Fruit fly (Drosophila melanogaster): ENCODE data around the gene Brd.

Brd gene

DNA sequence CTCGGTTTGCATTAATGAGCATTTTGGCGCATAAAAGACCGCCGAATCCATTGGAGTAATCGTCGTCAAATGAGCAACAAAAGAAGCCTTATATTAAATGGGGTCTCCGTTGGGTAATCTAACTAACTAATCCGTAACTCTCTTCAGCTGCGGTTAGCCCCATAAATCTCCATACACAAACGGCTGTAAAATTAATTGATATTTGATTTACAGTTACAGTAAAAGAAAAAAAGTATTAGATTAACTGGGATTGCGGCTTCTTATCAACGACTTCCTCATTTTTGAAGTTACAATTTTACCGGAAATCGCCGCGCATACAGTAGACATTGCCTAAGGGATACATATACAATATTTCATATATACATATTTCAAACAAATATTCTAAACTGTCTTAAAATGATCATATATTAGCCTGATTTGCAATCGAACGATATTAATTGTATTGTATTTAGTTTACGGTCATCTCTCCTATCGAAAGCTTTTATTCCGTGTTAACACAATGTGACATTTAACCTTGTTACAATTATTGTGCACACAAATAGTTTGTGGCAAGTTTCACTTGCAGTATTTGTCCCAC is 14.0 kb downstream of the Brd start:
- no peak for TF ChIP-seq CG7045 (GFP tag; optimal IDR thresholded peaks at IDR 0.05)
- no peak for TF ChIP-seq CG7101 (tag; optimal IDR thresholded peaks at IDR 0.05)
- TF ChIP-seq cic (GFP tag; optimal IDR thresholded peaks at IDR 0.05): no peak
- TF ChIP-seq kay (GFP tag; ENCODE audit: borderline replicate concordance): peak; percentile 37

DNA sequence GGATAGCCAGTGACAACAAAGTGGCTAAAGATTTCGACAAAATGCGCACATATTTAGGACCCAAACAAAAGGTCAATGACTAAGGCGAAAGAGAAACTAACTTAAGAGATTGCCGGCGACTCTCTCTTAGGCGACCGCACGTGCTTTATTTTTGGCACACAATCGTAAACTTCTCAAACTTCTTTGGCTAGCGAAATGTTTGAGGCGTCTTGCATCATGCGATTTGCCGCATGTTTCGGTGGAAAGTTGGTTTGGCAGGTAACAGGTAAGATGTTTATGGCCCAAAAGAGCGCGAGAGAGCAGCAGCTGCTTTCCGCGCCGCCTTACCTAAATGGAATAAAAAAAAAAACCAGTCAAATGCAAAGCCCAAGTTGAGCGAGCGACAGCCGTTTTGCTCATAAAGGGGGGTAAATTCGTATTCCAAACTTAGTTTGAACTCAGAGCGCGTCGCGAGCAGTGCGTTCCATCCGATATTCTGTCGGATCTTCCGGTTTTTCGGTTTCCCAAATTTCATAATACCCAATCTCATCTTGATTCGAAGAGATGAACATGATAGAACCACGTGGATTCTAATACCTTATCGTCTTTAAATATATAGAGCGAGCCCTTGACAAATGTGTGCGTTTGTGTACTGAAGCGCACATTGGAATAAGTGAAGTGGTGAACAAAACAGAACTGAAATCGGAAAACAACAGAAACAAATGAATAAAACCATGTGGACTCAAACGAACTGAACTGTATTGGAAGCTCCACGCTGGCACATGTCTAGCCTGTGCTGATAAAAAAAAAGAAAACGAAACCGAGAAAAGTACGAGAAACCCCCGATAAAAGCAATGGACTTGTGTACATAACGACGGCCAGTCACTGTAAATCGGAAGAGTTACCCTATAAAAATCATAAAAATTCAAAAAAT is 14.8 kb downstream of the Brd start:
- TF ChIP-seq cic (GFP tag; optimal IDR thresholded peaks at IDR 0.05): peak; percentile 12
- TF ChIP-seq pad (GFP tag; optimal IDR thresholded peaks at IDR 0.05): no peak
- TF ChIP-seq CG12768 (GFP tag; optimal IDR thresholded peaks at IDR 0.05): peak; percentile 23
- peak; percentile 58 for TF ChIP-seq Mnt (GFP tag; optimal IDR thresholded peaks at IDR 0.05)
- no peak for TF ChIP-seq tj (GFP tag; optimal IDR thresholded peaks at IDR 0.05)

DNA sequence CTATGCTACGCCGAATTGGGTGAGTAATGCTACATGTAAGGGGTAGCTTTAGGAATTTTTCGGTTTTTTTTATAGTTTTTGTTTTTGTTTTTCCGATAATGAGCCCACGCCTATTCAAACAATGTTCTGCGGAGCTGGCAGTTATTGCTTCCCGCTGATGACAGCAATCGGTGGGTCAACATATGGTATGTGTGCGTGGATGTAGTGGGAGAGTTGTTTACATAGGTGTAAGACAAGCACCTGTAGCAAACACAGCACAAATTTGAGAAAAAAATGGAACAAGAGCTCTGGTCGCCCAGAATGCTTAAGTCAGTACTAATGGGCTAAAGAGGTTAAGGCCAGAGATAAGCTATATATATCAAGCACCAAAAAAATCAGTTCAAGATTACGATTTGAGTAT is 15.8 kb downstream of the Brd start:
- TF ChIP-seq tj (GFP tag; optimal IDR thresholded peaks at IDR 0.05) (peak; percentile 64), Crg-1 (GFP tag; optimal IDR thresholded peaks at IDR 0.05) (no peak)

DNA sequence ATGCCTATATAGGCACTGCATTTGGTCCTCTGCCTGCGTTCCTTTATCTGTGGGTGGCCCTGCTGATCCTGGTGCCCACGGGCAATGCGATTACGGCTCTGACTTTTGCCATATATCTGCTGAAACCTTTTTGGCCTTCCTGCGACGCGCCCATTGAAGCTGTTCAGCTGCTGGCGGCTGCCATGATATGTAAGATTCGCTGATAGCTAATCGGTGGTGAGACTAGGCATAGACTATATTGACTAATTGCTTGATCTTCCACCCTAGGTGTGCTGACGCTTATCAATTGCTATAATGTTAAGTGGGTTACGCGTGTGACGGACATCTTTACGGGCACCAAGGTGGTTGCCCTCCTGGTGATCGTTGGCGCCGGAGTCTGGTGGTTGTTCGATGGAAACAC is 17.4 kb downstream of the Brd start:
- TF ChIP-seq CG11617 (GFP tag; optimal IDR thresholded peaks at IDR 0.05) (no peak), bab1 (GFP tag; optimal IDR thresholded peaks at IDR 0.05) (no peak), tj (GFP tag; optimal IDR thresholded peaks at IDR 0.05) (no peak), CG5204 (GFP tag; optimal IDR thresholded peaks at IDR 0.05) (no peak), CG7101 (tag; optimal IDR thresholded peaks at IDR 0.05) (no peak), pad (GFP tag; optimal IDR thresholded peaks at IDR 0.05) (no peak), Clk (GFP tag; optimal IDR thresholded peaks at IDR 0.05) (no peak), CG33017 (tag; optimal IDR thresholded peaks at IDR 0.05) (no peak), cnc (optimal IDR thresholded peaks at IDR 0.05) (no peak), CG1620 (GFP tag; optimal IDR thresholded peaks at IDR 0.05) (no peak)

DNA sequence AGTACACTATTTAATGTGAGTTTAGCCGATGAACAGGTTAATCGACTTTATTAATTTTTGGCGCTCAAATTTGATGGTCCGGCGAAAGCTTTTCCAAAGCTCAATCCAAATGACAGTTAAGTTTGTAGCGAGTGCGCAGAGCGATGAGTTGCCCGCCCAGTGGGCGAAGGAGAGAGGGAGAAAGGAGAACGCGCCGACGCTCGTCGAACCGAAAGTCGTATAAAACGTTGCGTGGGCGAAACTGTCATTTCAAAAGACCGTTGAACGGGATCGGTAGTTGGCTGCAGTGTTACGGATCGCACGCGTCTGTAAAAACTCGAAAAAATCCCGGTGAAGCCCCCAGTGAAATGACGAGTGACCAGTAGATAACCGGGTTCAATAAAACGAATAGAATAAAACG is 19.6 kb downstream of the Brd start, which contains the start of gene Zip71B:
Zip71B (plus strand) TSS at position 265 of the 400 bp plus-strand sequence.
- TF ChIP-seq Hr96 (GFP tag; optimal IDR thresholded peaks at IDR 0.05): no peak
- TF ChIP-seq CG1620 (GFP tag; optimal IDR thresholded peaks at IDR 0.05): no peak
- no peak for TF ChIP-seq Clk (GFP tag; optimal IDR thresholded peaks at IDR 0.05)
- peak; percentile 23 for TF ChIP-seq Mnt (GFP tag; optimal IDR thresholded peaks at IDR 0.05)
- no peak for TF ChIP-seq cic (GFP tag; optimal IDR thresholded peaks at IDR 0.05)
- TF ChIP-seq kay (GFP tag; ENCODE audit: borderline replicate concordance): peak; percentile 76
- TF ChIP-seq CG7101 (tag; optimal IDR thresholded peaks at IDR 0.05): no peak
- TF ChIP-seq CG12768 (GFP tag; optimal IDR thresholded peaks at IDR 0.05): no peak
- no peak for TF ChIP-seq Crg-1 (GFP tag; optimal IDR thresholded peaks at IDR 0.05)

DNA sequence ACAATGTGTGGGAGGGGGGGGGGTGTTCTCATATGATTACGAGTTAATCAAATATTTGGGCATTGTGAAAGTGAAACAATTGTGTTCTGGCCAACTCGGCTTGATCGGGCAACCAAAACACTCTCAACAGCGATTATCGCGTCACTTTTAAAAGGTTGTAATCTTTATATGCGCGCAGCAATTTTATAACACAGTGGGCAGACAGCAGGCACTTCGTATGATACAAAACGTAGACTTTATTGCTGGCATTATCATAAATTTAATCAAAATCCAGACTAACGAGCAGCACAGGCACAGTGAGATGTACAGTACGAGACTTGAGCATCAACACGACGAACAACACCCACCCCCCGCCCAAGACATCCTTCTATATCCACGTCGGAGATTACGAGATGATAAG is 20.3 kb downstream of the Brd start:
- peak; percentile 27 for TF ChIP-seq CG33017 (tag; optimal IDR thresholded peaks at IDR 0.05)
- TF ChIP-seq CG7101 (tag; optimal IDR thresholded peaks at IDR 0.05): no peak
- TF ChIP-seq CG14711 (tag; optimal IDR thresholded peaks at IDR 0.05): no peak
- TF ChIP-seq bab1 (GFP tag; optimal IDR thresholded peaks at IDR 0.05): no peak
- peak; percentile 71 for TF ChIP-seq cic (GFP tag; optimal IDR thresholded peaks at IDR 0.05)
- peak; percentile 7 for TF ChIP-seq CG11617 (GFP tag; optimal IDR thresholded peaks at IDR 0.05)
- TF ChIP-seq tj (GFP tag; optimal IDR thresholded peaks at IDR 0.05): peak; percentile 15
- peak; percentile 53 for TF ChIP-seq CG12768 (GFP tag; optimal IDR thresholded peaks at IDR 0.05)
- peak; percentile 11 for TF ChIP-seq kay (GFP tag; ENCODE audit: borderline replicate concordance)
- TF ChIP-seq toe (GFP tag; optimal IDR thresholded peaks at IDR 0.05): peak; percentile 6
- TF ChIP-seq ovo (GFP tag; optimal IDR thresholded peaks at IDR 0.05): no peak
- no peak for TF ChIP-seq Clk (GFP tag; optimal IDR thresholded peaks at IDR 0.05)
- no peak for TF ChIP-seq cnc (optimal IDR thresholded peaks at IDR 0.05)
- TF ChIP-seq Hr96 (GFP tag; optimal IDR thresholded peaks at IDR 0.05): no peak
- peak; percentile 37 for TF ChIP-seq CG7045 (GFP tag; optimal IDR thresholded peaks at IDR 0.05)

DNA sequence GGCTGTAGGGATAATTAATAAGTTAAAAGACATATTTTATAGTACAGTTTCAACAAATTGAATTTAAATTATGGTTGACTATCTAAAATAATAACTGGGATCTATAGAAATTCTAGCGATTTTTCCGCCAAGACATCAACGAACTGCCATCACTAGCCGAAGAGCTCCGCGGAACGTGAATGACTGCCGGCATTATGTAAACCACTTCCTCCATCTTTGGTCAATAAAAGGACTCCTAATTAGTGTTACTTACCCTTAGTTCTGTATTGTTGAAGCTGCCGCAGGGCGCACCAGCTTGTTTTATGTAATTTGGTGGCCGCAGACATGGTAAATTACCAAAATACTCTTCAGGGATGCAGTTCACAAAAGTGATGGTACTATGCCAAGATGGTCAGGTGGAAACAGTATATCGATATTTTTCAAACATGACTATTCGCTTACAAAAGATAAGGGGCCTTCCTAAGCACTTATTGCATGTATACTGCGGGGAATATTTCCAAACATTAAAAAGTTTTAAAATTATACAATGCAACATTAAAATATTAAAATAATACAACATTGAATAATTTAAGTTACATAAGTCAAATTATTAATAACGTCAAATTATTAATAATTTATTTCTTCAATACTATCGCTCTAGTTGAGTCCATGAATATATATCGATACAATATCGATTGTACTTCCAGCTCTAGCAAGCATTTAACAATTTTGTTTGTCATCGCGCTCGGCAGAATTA is 27.0 kb downstream of the Brd start, which contains the start of the genes mRpL39 and Prosbeta2:
mRpL39 (minus strand) TSS at position 383 of the 736 bp plus-strand sequence.
Prosbeta2 (plus strand) TSS at position 668 of the 736 bp plus-strand sequence.
- no peak for TF ChIP-seq CG33017 (tag; optimal IDR thresholded peaks at IDR 0.05)
- no peak for TF ChIP-seq CG11617 (GFP tag; optimal IDR thresholded peaks at IDR 0.05)
- TF ChIP-seq CG7045 (GFP tag; optimal IDR thresholded peaks at IDR 0.05): peak; percentile 36
- peak; percentile 76 for TF ChIP-seq CG14711 (tag; optimal IDR thresholded peaks at IDR 0.05)
- no peak for TF ChIP-seq pad (GFP tag; optimal IDR thresholded peaks at IDR 0.05)
- TF ChIP-seq cnc (optimal IDR thresholded peaks at IDR 0.05): peak in 1 of 2 experiments; percentile 41
- no peak for TF ChIP-seq ovo (GFP tag; optimal IDR thresholded peaks at IDR 0.05)
- no peak for TF ChIP-seq Hr96 (GFP tag; optimal IDR thresholded peaks at IDR 0.05)
- no peak for TF ChIP-seq kay (GFP tag; ENCODE audit: borderline replicate concordance)
- peak; percentile 38 for TF ChIP-seq CG12768 (GFP tag; optimal IDR thresholded peaks at IDR 0.05)
- TF ChIP-seq Mnt (GFP tag; optimal IDR thresholded peaks at IDR 0.05): no peak
- peak; percentile 52 for TF ChIP-seq CG7101 (tag; optimal IDR thresholded peaks at IDR 0.05)
- peak; percentile 54 for TF ChIP-seq Clk (GFP tag; optimal IDR thresholded peaks at IDR 0.05)
- TF ChIP-seq CG5204 (GFP tag; optimal IDR thresholded peaks at IDR 0.05): no peak
- TF ChIP-seq bab1 (GFP tag; optimal IDR thresholded peaks at IDR 0.05): peak; percentile 82
